Fruit fly (Drosophila melanogaster): ENCODE measurements around the gene CG44362.

The CG44362 gene

dm6 chr3L:11354298-11354757, 43.0 kb upstream of the CG44362 start (continued):
- TF ChIP-seq fkh (GFP tag; optimal IDR thresholded peaks at IDR 0.05) (peak; percentile 99), CG11762 (GFP tag; optimal IDR thresholded peaks at IDR 0.05; ENCODE audit: insufficient read depth) (peak; percentile 73), dsx (GFP tag; optimal IDR thresholded peaks at IDR 0.05; ENCODE audit: poor library complexity, severe bottlenecking) (peak; percentile 70), Eip75B (GFP tag; optimal IDR thresholded peaks at IDR 0.05) (peak; percentile 63), Sox102F (GFP tag; optimal IDR thresholded peaks at IDR 0.05) (peak; percentile 70), lz (GFP tag; optimal IDR thresholded peaks at IDR 0.05) (peak; percentile 27), CG11294 (GFP tag; IDR thresholded peaks at IDR 0.05) (no peak), eg (GFP tag; IDR thresholded peaks at IDR 0.05) (peak; percentile 45; the same call in 1 of the 3 replicates), CG6808 (GFP tag; optimal IDR thresholded peaks at IDR 0.05) (peak; percentile 85), Met (GFP tag; optimal IDR thresholded peaks at IDR 0.05) (peak; percentile 57), Sox15 (GFP tag; optimal IDR thresholded peaks at IDR 0.05) (no peak), Hr38 (GFP tag; optimal IDR thresholded peaks at IDR 0.05) (peak; percentile 28), Ets96B (tag; optimal IDR thresholded peaks at IDR 0.05) (peak; percentile 61), CG31627 (GFP tag; optimal IDR thresholded peaks at IDR 0.05) (peak; percentile 2), CG8632 (GFP tag; optimal IDR thresholded peaks at IDR 0.05) (peak; percentile 82), Hr39 (GFP tag; optimal IDR thresholded peaks at IDR 0.05) (no peak), net (GFP tag; optimal IDR thresholded peaks at IDR 0.05) (peak; percentile 84), svp (GFP tag) (peak; percentile 84)

dm6 chr3L:11355429-11356327, 41.7 kb upstream of the CG44362 start:
- TF ChIP-seq CG10631 (GFP tag; optimal IDR thresholded peaks at IDR 0.05) (no peak), CG8319 (GFP tag; optimal IDR thresholded peaks at IDR 0.05) (no peak), CG8119 (GFP tag; IDR thresholded peaks at IDR 0.05) (no peak), CG8632 (GFP tag; optimal IDR thresholded peaks at IDR 0.05) (no peak), CG6163 (GFP tag; IDR thresholded peaks at IDR 0.05) (0 out of 3 replicates have a peak, but pooled peaks have one; percentile 26), dsx (GFP tag; optimal IDR thresholded peaks at IDR 0.05; ENCODE audit: poor library complexity, severe bottlenecking) (no peak), Gug (GFP tag; IDR thresholded peaks at IDR 0.05) (no peak), Met (GFP tag; optimal IDR thresholded peaks at IDR 0.05) (no peak), Blimp-1 (GFP tag; optimal IDR thresholded peaks at IDR 0.05) (no peak), Sox15 (GFP tag; optimal IDR thresholded peaks at IDR 0.05) (no peak), CG15336 (GFP tag; IDR thresholded peaks at IDR 0.05) (0 out of 2 replicates have a peak, but pooled peaks have one; percentile 7), CG11762 (GFP tag; optimal IDR thresholded peaks at IDR 0.05; ENCODE audit: insufficient read depth) (no peak), ss (GFP tag; optimal IDR thresholded peaks at IDR 0.05) (no peak), CG9139 (GFP tag; optimal IDR thresholded peaks at IDR 0.05) (no peak), fkh (GFP tag; optimal IDR thresholded peaks at IDR 0.05) (peak; percentile 65), Eip93F (GFP tag; optimal IDR thresholded peaks at IDR 0.05) (no peak), Eip78C (GFP tag) (peak; percentile 9)

DNA sequence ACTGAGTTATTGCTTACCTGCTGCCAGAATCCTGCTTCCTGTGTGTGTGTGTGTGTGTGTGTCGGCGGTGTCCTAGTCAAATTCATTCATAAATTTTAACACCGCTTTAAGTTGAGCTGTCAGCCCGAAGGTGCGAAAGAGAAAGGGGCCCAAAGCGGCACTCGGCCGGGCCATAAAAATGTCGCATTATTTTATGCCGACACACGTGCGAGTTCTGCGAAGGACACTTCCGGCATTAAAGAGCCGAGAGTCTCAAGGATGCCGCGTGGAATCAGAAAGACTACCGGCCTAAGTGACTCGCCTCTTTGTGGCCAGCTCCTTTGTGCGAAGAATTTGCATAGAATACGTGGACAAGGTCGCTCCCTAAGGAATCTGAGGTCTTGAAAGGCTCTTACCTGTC, 40.3 kb upstream of the CG44362 start:
- TF ChIP-seq Hr4 (GFP tag; optimal IDR thresholded peaks at IDR 0.05) (no peak), cyc (GFP tag; optimal IDR thresholded peaks at IDR 0.05) (no peak), Hr38 (GFP tag; optimal IDR thresholded peaks at IDR 0.05) (no peak), CG31627 (GFP tag; optimal IDR thresholded peaks at IDR 0.05) (no peak), CG6854 (GFP tag; optimal IDR thresholded peaks at IDR 0.05) (no peak), Met (GFP tag; optimal IDR thresholded peaks at IDR 0.05) (no peak), Blimp-1 (GFP tag; optimal IDR thresholded peaks at IDR 0.05) (no peak)

DNA sequence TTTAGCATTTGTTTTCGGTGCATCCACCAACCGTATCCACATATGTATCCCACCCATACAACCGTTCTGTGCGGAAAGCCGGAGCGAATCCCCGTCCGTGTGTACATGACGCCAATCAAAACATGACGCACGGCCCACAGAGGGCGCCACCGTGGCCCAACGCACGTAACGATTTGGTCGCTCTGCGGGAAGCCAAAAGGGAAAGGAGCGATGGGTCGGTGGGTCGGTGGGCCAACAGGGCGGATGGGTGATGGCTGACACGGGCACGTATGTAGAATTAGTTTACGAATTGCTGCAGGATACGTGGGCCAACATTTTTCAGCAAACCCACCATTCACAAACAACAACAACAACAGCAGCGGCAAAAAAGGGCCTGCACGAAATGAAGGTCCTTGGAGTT, 38.6 kb upstream of the CG44362 start:
- peak; percentile 68 for TF ChIP-seq CG6163 (GFP tag; IDR thresholded peaks at IDR 0.05)
- TF ChIP-seq Lpt (GFP tag; optimal IDR thresholded peaks at IDR 0.05) = no peak
- TF ChIP-seq CG1621 (tag; optimal IDR thresholded peaks at IDR 0.05) = peak; percentile 35
- TF ChIP-seq Ets21C (GFP tag; optimal IDR thresholded peaks at IDR 0.05) = no peak
- no peak for TF ChIP-seq vri (GFP tag; optimal IDR thresholded peaks at IDR 0.05)
- no peak for TF ChIP-seq CG4318 (GFP tag; optimal IDR thresholded peaks at IDR 0.05)
- TF ChIP-seq CG11762 (GFP tag; optimal IDR thresholded peaks at IDR 0.05; ENCODE audit: insufficient read depth) = no peak
